Worm (Caenorhabditis elegans): ENCODE measurements around the gene arrd-14.

Gene arrd-14

DNA sequence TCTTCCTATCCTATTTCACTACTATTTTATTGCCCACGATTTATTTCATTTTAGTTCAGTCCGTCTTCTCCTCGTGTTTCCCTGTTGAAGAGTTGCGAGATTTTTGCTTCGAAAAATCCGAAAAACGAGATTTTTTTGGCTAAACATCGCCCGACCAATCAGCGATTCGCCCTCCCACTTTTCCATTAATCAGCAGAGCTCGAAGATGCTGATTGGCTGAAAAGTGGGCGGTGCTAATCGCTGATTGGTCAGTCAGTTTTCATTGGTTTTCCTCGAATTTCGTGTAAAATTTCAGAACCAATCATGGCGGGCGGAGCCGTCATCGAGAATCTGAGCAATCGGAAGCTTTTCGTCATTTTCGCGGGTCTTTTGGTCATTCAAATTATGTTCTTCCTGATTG lies 10.7 kb upstream of the arrd-14 start, which contains the start of gene mig-14:
Gene mig-14, plus strand, starts transcription at position 290 of the 400 bp plus-strand sequence.
- 0 out of 2 replicates have a peak, but pooled peaks have one; percentile 37 for TF ChIP-seq nfyb-1 (GFP tag; IDR thresholded peaks at IDR 0.05)
- TF ChIP-seq egl-18 (GFP tag; IDR thresholded peaks at IDR 0.05): no peak

ce11 chrII:13750128-13750527 lies 2.0 kb upstream of the arrd-14 start:
- TF ChIP-seq ztf-6 (GFP tag; IDR thresholded peaks at IDR 0.05): no peak
- TF ChIP-seq T07F8.4 (tag; optimal IDR thresholded peaks at IDR 0.05): no peak
- TF ChIP-seq madf-8 (GFP tag; conservative IDR thresholded peaks at IDR 0.05): no peak
- TF ChIP-seq B0019.2 (GFP tag; conservative IDR thresholded peaks at IDR 0.05): no peak
- TF ChIP-seq F57A8.1 (GFP tag; optimal IDR thresholded peaks at IDR 0.05): no peak
- no peak for TF ChIP-seq let-526 (GFP tag; IDR thresholded peaks at IDR 0.05)
- TF ChIP-seq bed-1 (GFP tag; IDR thresholded peaks at IDR 0.05): no peak
- TF ChIP-seq lin-54 (GFP tag; optimal IDR thresholded peaks at IDR 0.05): no peak
- TF ChIP-seq unc-62 (GFP tag; optimal IDR thresholded peaks at IDR 0.05): no peak
- TF ChIP-seq B0336.3 (GFP tag; IDR thresholded peaks at IDR 0.05): no peak
- no peak for TF ChIP-seq tbx-9 (tag; optimal IDR thresholded peaks at IDR 0.05; ENCODE audit: borderline replicate concordance)
- no peak for TF ChIP-seq fkh-3 (tag; optimal IDR thresholded peaks at IDR 0.05)
- no peak for TF ChIP-seq madf-10 (tag; optimal IDR thresholded peaks at IDR 0.05)
- no peak for TF ChIP-seq Y53G8AR.9 (GFP tag; conservative IDR thresholded peaks at IDR 0.05)
- TF ChIP-seq snpc-3.4 (tag; optimal IDR thresholded peaks at IDR 0.05): no peak
- TF ChIP-seq snpc-1.1 (tag; optimal IDR thresholded peaks at IDR 0.05; ENCODE audit: insufficient read depth): no peak
- no peak for TF ChIP-seq ceh-40 (GFP tag; IDR thresholded peaks at IDR 0.05)
- no peak for TF ChIP-seq attf-6 (GFP tag; IDR thresholded peaks at IDR 0.05)
- TF ChIP-seq ccch-3 (GFP tag; optimal IDR thresholded peaks at IDR 0.05): no peak

DNA sequence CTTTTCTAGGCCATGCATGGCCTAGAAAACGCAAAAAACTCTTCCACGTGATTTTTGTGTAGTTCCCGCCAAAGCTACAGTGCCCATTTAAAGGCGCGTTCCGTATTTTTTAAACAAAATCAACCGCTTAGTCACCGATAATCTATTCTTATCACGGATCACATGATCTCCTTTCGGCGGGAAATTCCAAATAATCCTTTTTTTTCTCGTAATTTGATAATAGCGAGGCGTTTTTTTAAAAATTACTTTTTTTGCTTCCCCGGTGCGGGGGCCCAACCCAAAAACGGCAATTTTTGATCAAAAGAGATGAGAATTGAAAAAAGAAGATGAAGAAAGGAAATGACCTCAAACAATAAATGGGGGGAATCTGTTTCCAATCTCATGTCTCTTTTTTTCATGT lies 1.1 kb upstream of the arrd-14 start:
- no peak for TF ChIP-seq xnd-1 (tag; optimal IDR thresholded peaks at IDR 0.05)
- TF ChIP-seq ztf-26 (tag; optimal IDR thresholded peaks at IDR 0.05): peak; percentile 76

- TF ChIP-seq ccch-3 (GFP tag; optimal IDR thresholded peaks at IDR 0.05) (no peak), ama-1 (optimal IDR thresholded peaks at IDR 0.05) (no peak), ama-1 (GFP tag; optimal IDR thresholded peaks at IDR 0.05) (no peak), hmg-20 (GFP tag; IDR thresholded peaks at IDR 0.05) (no peak), F55B11.4 (tag; optimal IDR thresholded peaks at IDR 0.05; ENCODE audit: borderline replicate concordance, insufficient read depth) (no peak), K11D2.4 (GFP tag; IDR thresholded peaks at IDR 0.05) (no peak), let-526 (GFP tag; IDR thresholded peaks at IDR 0.05) (no peak), B0261.1 (tag; optimal IDR thresholded peaks at IDR 0.05) (no peak), ztf-25 (GFP tag; IDR thresholded peaks at IDR 0.05) (no peak), F23B12.7 (tag; optimal IDR thresholded peaks at IDR 0.05; ENCODE audit: insufficient read depth) (no peak), gei-17 (GFP tag; optimal IDR thresholded peaks at IDR 0.05) (no peak), rpc-1 (optimal IDR thresholded peaks at IDR 0.05) (no peak), rpc-1 (tag; optimal IDR thresholded peaks at IDR 0.05) (no peak), ekl-4 (GFP tag; IDR thresholded peaks at IDR 0.05) (no peak)
Measured at ce11 chrII:13756232-13756631, 4.1 kb downstream of the arrd-14 start.

DNA sequence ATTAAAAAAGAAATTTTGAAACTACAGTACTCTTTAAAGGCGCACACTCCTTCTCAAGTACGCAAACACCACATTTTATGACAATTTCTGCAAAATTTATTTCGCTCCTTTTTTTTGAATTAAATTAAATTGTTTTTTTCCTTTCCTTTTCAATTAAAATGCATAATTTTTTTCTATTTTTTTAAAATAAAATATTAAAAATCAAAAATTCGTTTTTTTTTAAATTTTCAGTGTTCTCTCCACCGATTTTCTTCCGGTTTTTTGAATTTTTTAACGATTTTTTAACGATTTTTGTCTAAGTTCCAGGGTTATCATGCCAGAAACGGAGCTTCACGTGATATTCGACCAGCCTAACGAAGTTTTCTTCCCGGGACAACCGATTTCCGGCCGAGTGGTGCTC lies 6.0 kb downstream of the arrd-14 start, which contains the start of gene arrd-13:
Gene arrd-13, plus strand, starts transcription at position 301 of the 400 bp plus-strand sequence.
- no peak for TF ChIP-seq ztf-28 (GFP tag; IDR thresholded peaks at IDR 0.05)
- no peak for TF ChIP-seq K12H6.12 (tag; optimal IDR thresholded peaks at IDR 0.05)
- peak; percentile 69 for TF ChIP-seq lsl-1 (GFP tag; optimal IDR thresholded peaks at IDR 0.05)
- no peak for TF ChIP-seq ceh-100 (GFP tag; IDR thresholded peaks at IDR 0.05)

Measured in whole organism, young adult.